Worm (Caenorhabditis elegans) whole organism, L1 larva: Measurements from ENCODE around the gene Y54F10BM.6.

Source experiments
- aly-2 ChIP-seq: fragments of 150-350 bp; optimal IDR thresholded peaks from 2 replicates; lab custom pipeline; 2014; ENCODE audit warnings: missing biosample characterization, missing genetic modification characterization
- ama-1 ChIP-seq: fragments of 150-350 bp; optimal IDR thresholded peaks from 2 replicates; lab custom pipeline; 2014
- dpl-1 ChIP-seq, 3 experiments: fragments of 150-350 bp in 2 of 3; sonication (generic microtip) in 1 of 3; optimal IDR thresholded peaks; 2 replicates each; lab custom pipeline; 2014 to 2017; ENCODE audit warnings: missing biosample characterization in 3 of 3, missing genetic modification characterization in 3 of 3, missing genetic modification reagents in 3 of 3
- elt-3 ChIP-seq, 6 experiments: fragments of 150-350 bp in 1 of 6; sonication (generic microtip); optimal IDR thresholded peaks; 2 replicates each; lab custom pipeline; 2017 to 2018; ENCODE audit warnings: missing biosample characterization in 6 of 6, missing genetic modification characterization in 6 of 6, inconsistent platforms in 1 of 6
- ets-5 ChIP-seq: fragments of 200-800 bp; sonication (Bioruptor generic); IDR thresholded peaks from 2 replicates; pipeline ENCODE4 v1.3.6; 2022; ENCODE audit warnings: missing genetic modification characterization, missing compliant biosample characterization
- grh-1 ChIP-seq: fragments of 200-800 bp; sonication (Bioruptor generic); IDR thresholded peaks from 2 replicates; pipeline ENCODE4 v1.3.6; 2022; ENCODE audit warnings: missing genetic modification reagents, missing genetic modification characterization, missing compliant biosample characterization
- isw-1 ChIP-seq: fragments of 200-800 bp; sonication (Bioruptor generic); IDR thresholded peaks from 2 replicates; pipeline ENCODE4 v1.3.6; 2022; ENCODE audit warnings: missing genetic modification characterization, missing compliant biosample characterization
- lin-15B ChIP-seq: fragments of 150-350 bp; sonication (generic microtip); optimal IDR thresholded peaks from 3 replicates; lab custom pipeline; 2014; ENCODE audit warnings: missing biosample characterization, missing genetic modification characterization
- nhr-84 ChIP-seq: sonication (generic microtip); optimal IDR thresholded peaks from 2 replicates; lab custom pipeline; 2017; ENCODE audit warnings: missing biosample characterization, missing genetic modification characterization
- pqm-1 ChIP-seq: sonication (generic microtip); optimal IDR thresholded peaks from 3 replicates; lab custom pipeline; 2017; ENCODE audit warnings: missing biosample characterization, missing genetic modification characterization
- rnt-1 ChIP-seq: sonication (generic microtip); optimal IDR thresholded peaks from 2 replicates; lab custom pipeline; 2016; ENCODE audit warnings: mild to moderate bottlenecking, missing genetic modification characterization, moderate library complexity, missing compliant biosample characterization
- unc-30 ChIP-seq: sonication (generic microtip); optimal IDR thresholded peaks from 2 replicates; lab custom pipeline; 2017; ENCODE audit warnings: missing biosample characterization, missing genetic modification characterization
- unc-62 ChIP-seq: fragments of 150-350 bp; optimal IDR thresholded peaks from 2 replicates; lab custom pipeline; 2014; ENCODE audit warnings: missing biosample characterization, missing genetic modification reagents, missing genetic modification characterization
- unc-86 ChIP-seq: sonication (generic microtip); optimal IDR thresholded peaks from 2 replicates; lab custom pipeline; 2016; ENCODE audit warnings: missing genetic modification characterization, missing compliant biosample characterization

ce11 chrIII:2227407-2227806, 35.6 kb upstream of the Y54F10BM.6 start, which contains the start of gene fbxa-62:
- TF ChIP-seq unc-62 (GFP tag; lab: Kevin White, UChicago) (no peak), ama-1 (lab: Kevin White, UChicago) (no peak), unc-30 (tag; lab: Kevin White, UChicago) (no peak), lin-15B (no peak), grh-1 (GFP tag; lab: Robert Waterston, UW) (no peak), pqm-1 (tag; lab: Kevin White, UChicago) (no peak), rnt-1 (tag; lab: Kevin White, UChicago) (no peak), elt-3 (tag; optimal IDR thresholded peaks at IDR 0.05; lab: Kevin White, UChicago) (no peak), dpl-1 (GFP tag; optimal IDR thresholded peaks at IDR 0.05; lab: Kevin White, UChicago) (no peak), unc-86 (no peak), isw-1 (no peak), ets-5 (GFP tag; lab: Robert Waterston, UW) (no peak), aly-2 (tag; lab: Kevin White, UChicago) (no peak), nhr-84 (tag; lab: Kevin White, UChicago) (no peak)
